Fruit fly (Drosophila melanogaster): ENCODE data around the gene ry.

Gene ry

dm6 chr3R:12998234-12998591 lies 34.1 kb upstream of the ry start:
- TF ChIP-seq CG8301 (tag; optimal IDR thresholded peaks at IDR 0.05) = no peak
- no peak for TF ChIP-seq Snoo (tag; optimal IDR thresholded peaks at IDR 0.05)

- TF ChIP-seq CG12605 (GFP tag; IDR thresholded peaks at IDR 0.05) (no peak), CG10348 (GFP tag; IDR thresholded peaks at IDR 0.05) (no peak), rn (GFP tag; IDR thresholded peaks at IDR 0.05) (no peak), fd96Ca (GFP tag; IDR thresholded peaks at IDR 0.05) (no peak)
These were observed 22.7 kb upstream of the ry start, which contains the start of gene CG11656 for dm6 chr3R:13009595-13009994. TSS of gene CG11656 (plus strand) at chr3R:13009895.

- TF ChIP-seq CG8301 (tag; optimal IDR thresholded peaks at IDR 0.05) = no peak
- TF ChIP-seq Snoo (tag; optimal IDR thresholded peaks at IDR 0.05) = no peak
- peak; percentile 99 for TF ChIP-seq CG8159 (tag; optimal IDR thresholded peaks at IDR 0.05)
- no peak for TF ChIP-seq rn (GFP tag; IDR thresholded peaks at IDR 0.05)
- TF ChIP-seq Pif1B (GFP tag; optimal IDR thresholded peaks at IDR 0.05) = no peak
- no peak for TF ChIP-seq fd96Ca (GFP tag; IDR thresholded peaks at IDR 0.05)
- no peak for TF ChIP-seq CG32121 (GFP tag; IDR thresholded peaks at IDR 0.05)
- TF ChIP-seq Pif1A (GFP tag; optimal IDR thresholded peaks at IDR 0.05) = no peak
- no peak for TF ChIP-seq gl (tag; optimal IDR thresholded peaks at IDR 0.05)
- peak; percentile 100 for TF ChIP-seq EcR (GFP tag; optimal IDR thresholded peaks at IDR 0.05)
- TF ChIP-seq CG15710 (tag; optimal IDR thresholded peaks at IDR 0.05) = no peak
- TF ChIP-seq CG14655 (GFP tag; optimal IDR thresholded peaks at IDR 0.05) = no peak
- no peak for TF ChIP-seq CG12605 (GFP tag; IDR thresholded peaks at IDR 0.05)
- TF ChIP-seq CG4496 (GFP tag; IDR thresholded peaks at IDR 0.05) = 0 out of 3 replicates have a peak, but pooled peaks have one; percentile 29
- no peak for TF ChIP-seq CG9948 (tag; optimal IDR thresholded peaks at IDR 0.05)
- no peak for TF ChIP-seq CG10348 (GFP tag; IDR thresholded peaks at IDR 0.05)
- TF ChIP-seq CG13204 (GFP tag; optimal IDR thresholded peaks at IDR 0.05) = no peak
- TF ChIP-seq Ets98B (GFP tag; IDR thresholded peaks at IDR 0.05) = peak; percentile 12; the same call in 1 of the 2 replicates
- no peak for TF ChIP-seq CG34367 (tag; optimal IDR thresholded peaks at IDR 0.05)
- no peak for TF ChIP-seq CG17806 (tag; optimal IDR thresholded peaks at IDR 0.05)
- no peak for TF ChIP-seq D1 (tag; optimal IDR thresholded peaks at IDR 0.05)
These were observed 21.3 kb upstream of the ry start, which contains the start of gene CG8031 for dm6 chr3R:13010905-13011620. TSS of gene CG8031 (minus strand) at chr3R:13011310.

- TF ChIP-seq CG15710 (tag; optimal IDR thresholded peaks at IDR 0.05) (no peak), CG10348 (GFP tag; IDR thresholded peaks at IDR 0.05) (no peak), CG12605 (GFP tag; IDR thresholded peaks at IDR 0.05) (peak; percentile 14; the same call in 1 of the 2 replicates), CG17806 (tag; optimal IDR thresholded peaks at IDR 0.05) (no peak), CG4496 (GFP tag; IDR thresholded peaks at IDR 0.05) (peak; percentile 23; the same call in 1 of the 3 replicates)
These were observed 20.7 kb upstream of the ry start, which contains the start of gene CtBP for dm6 chr3R:13011621-13011963. TSS of gene CtBP (plus strand) at chr3R:13011649.

dm6 chr3R:13012351-13012750 lies 20.0 kb upstream of the ry start:
- TF ChIP-seq CG8159 (tag; optimal IDR thresholded peaks at IDR 0.05) = peak; percentile 68
- TF ChIP-seq CG8301 (tag; optimal IDR thresholded peaks at IDR 0.05) = peak; percentile 60
- TF ChIP-seq CG13204 (GFP tag; optimal IDR thresholded peaks at IDR 0.05) = peak; percentile 47
- TF ChIP-seq D1 (tag; optimal IDR thresholded peaks at IDR 0.05) = no peak
- peak; percentile 47 for TF ChIP-seq Snoo (tag; optimal IDR thresholded peaks at IDR 0.05)
- TF ChIP-seq CG15710 (tag; optimal IDR thresholded peaks at IDR 0.05) = peak; percentile 65
- TF ChIP-seq CG12605 (GFP tag; IDR thresholded peaks at IDR 0.05) = peak; percentile 73; the same call in 1 of the 2 replicates
- peak; percentile 53 for TF ChIP-seq CG34367 (tag; optimal IDR thresholded peaks at IDR 0.05)
- no peak for TF ChIP-seq CG14655 (GFP tag; optimal IDR thresholded peaks at IDR 0.05)
- TF ChIP-seq CG32121 (GFP tag; IDR thresholded peaks at IDR 0.05) = peak; percentile 91
- TF ChIP-seq EcR (GFP tag; optimal IDR thresholded peaks at IDR 0.05) = peak; percentile 72
- TF ChIP-seq Pif1A (GFP tag; optimal IDR thresholded peaks at IDR 0.05) = peak; percentile 75
- TF ChIP-seq CG9948 (tag; optimal IDR thresholded peaks at IDR 0.05) = peak; percentile 47
- TF ChIP-seq Pif1B (GFP tag; optimal IDR thresholded peaks at IDR 0.05) = peak; percentile 63
- peak; percentile 89 for TF ChIP-seq Ets98B (GFP tag; IDR thresholded peaks at IDR 0.05)
- TF ChIP-seq CG17806 (tag; optimal IDR thresholded peaks at IDR 0.05) = peak; percentile 56
- TF ChIP-seq fd96Ca (GFP tag; IDR thresholded peaks at IDR 0.05) = peak; percentile 90
- peak; percentile 58 for TF ChIP-seq gl (tag; optimal IDR thresholded peaks at IDR 0.05)
- peak; percentile 48; the same call in 1 of the 2 replicates for TF ChIP-seq CG10348 (GFP tag; IDR thresholded peaks at IDR 0.05)
- TF ChIP-seq CG4496 (GFP tag; IDR thresholded peaks at IDR 0.05) = peak; percentile 91
- peak; percentile 43; the same call in 1 of the 2 replicates for TF ChIP-seq rn (GFP tag; IDR thresholded peaks at IDR 0.05)

DNA sequence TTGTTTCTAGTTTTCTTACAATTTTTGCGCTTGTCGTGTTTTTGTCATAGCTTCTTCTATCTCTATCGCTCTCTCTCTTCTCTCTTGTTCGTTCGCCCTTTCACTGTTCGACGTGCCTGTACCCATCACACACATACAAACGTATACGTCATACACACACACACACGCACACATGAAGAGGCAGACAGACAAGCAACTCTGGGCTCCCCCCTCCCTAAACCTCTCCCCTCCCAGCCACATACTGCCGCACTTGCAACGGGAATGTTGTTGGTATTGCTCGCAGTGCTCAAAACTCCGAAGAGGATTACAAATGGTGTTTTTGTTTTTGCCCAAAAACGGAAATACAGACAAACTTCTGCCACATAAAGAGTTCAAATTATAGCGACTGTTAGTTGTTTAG lies 19.3 kb upstream of the ry start:
- no peak for TF ChIP-seq CG8159 (tag; optimal IDR thresholded peaks at IDR 0.05)
- TF ChIP-seq CG12605 (GFP tag; IDR thresholded peaks at IDR 0.05) = peak; percentile 18; the same call in 1 of the 2 replicates
- TF ChIP-seq CG32121 (GFP tag; IDR thresholded peaks at IDR 0.05) = 0 out of 2 replicates have a peak, but pooled peaks have one; percentile 14
- TF ChIP-seq Pif1A (GFP tag; optimal IDR thresholded peaks at IDR 0.05) = no peak
- TF ChIP-seq D1 (tag; optimal IDR thresholded peaks at IDR 0.05) = no peak
- TF ChIP-seq CG4496 (GFP tag; IDR thresholded peaks at IDR 0.05) = 0 out of 3 replicates have a peak, but pooled peaks have one; percentile 16
- TF ChIP-seq fd96Ca (GFP tag; IDR thresholded peaks at IDR 0.05) = peak; percentile 32; the same call in 1 of the 3 replicates
- TF ChIP-seq CG34367 (tag; optimal IDR thresholded peaks at IDR 0.05) = no peak
- TF ChIP-seq CG13204 (GFP tag; optimal IDR thresholded peaks at IDR 0.05) = peak; percentile 70
- no peak for TF ChIP-seq CG14655 (GFP tag; optimal IDR thresholded peaks at IDR 0.05)
- no peak for TF ChIP-seq CG17806 (tag; optimal IDR thresholded peaks at IDR 0.05)

All from whole organism, pupa.